Fruit fly (Drosophila melanogaster) whole organism, embryonic: ENCODE data around the gene CG17786.

Experiments
- Atf6 ChIP-seq: fragments of 200-800 bp; sonication (Bioruptor generic); IDR thresholded peaks from 2 replicates; pipeline ENCODE4 v1.3.6; 2022; ENCODE audit warnings: missing biosample characterization, missing genetic modification characterization
- CG14441 ChIP-seq: fragments of 200-800 bp; sonication (Bioruptor generic); IDR thresholded peaks from 2 replicates; pipeline ENCODE4 v1.3.6; 2022; ENCODE audit warnings: missing biosample characterization, missing genetic modification characterization
- CG15011 ChIP-seq: fragments of 200-800 bp; sonication (Bioruptor generic); optimal IDR thresholded peaks from 3 replicates; lab custom pipeline; 2018; ENCODE audit warnings: missing biosample characterization, mild to moderate bottlenecking, missing genetic modification characterization
- CG1603 ChIP-seq: fragments of 200-800 bp; sonication (Bioruptor generic); optimal IDR thresholded peaks from 2 replicates; lab custom pipeline; 2019; ENCODE audit warnings: missing biosample characterization, mild to moderate bottlenecking, missing genetic modification characterization, moderate library complexity
- CG16863 ChIP-seq: fragments of 200-800 bp; sonication (Bioruptor generic); optimal IDR thresholded peaks from 3 replicates; lab custom pipeline; 2016; ENCODE audit warnings: missing biosample characterization, missing genetic modification characterization
- CG17612 ChIP-seq: fragments of 200-800 bp; sonication (Bioruptor generic); IDR thresholded peaks from 2 replicates; pipeline ENCODE4 v1.3.6; 2022; ENCODE audit warnings: missing biosample characterization, missing genetic modification characterization
- CG34422 ChIP-seq: fragments of 200-800 bp; sonication (Bioruptor generic); IDR thresholded peaks from 3 replicates; pipeline ENCODE4 v1.3.6; 2022; ENCODE audit warnings: missing biosample characterization, missing genetic modification characterization
- CG4707 ChIP-seq: fragments of 200-800 bp; sonication (Bioruptor generic); optimal IDR thresholded peaks from 2 replicates; lab custom pipeline; 2018; ENCODE audit warnings: missing biosample characterization, mild to moderate bottlenecking, missing genetic modification characterization, moderate library complexity
- CG4730 ChIP-seq: fragments of 200-800 bp; sonication (Bioruptor generic); IDR thresholded peaks from 2 replicates; pipeline ENCODE4 v1.3.6; 2022; ENCODE audit warnings: missing biosample characterization, missing genetic modification characterization
- CG4820 ChIP-seq: fragments of 200-800 bp; sonication (Bioruptor generic); optimal IDR thresholded peaks from 3 replicates; lab custom pipeline; 2016; ENCODE audit warnings: missing biosample characterization, missing genetic modification characterization
- CG6254 ChIP-seq: fragments of 200-800 bp; sonication (Bioruptor generic); optimal IDR thresholded peaks from 3 replicates; lab custom pipeline; 2017; ENCODE audit warnings: mild to moderate bottlenecking, missing biosample characterization, missing genetic modification reagents, missing genetic modification characterization
- CG7556 ChIP-seq: fragments of 200-800 bp; sonication (Bioruptor generic); optimal IDR thresholded peaks from 2 replicates; lab custom pipeline; 2017; ENCODE audit warnings: missing biosample characterization, mild to moderate bottlenecking, missing genetic modification characterization
- CG7786 ChIP-seq: fragments of 200-800 bp; sonication (Bioruptor generic); optimal IDR thresholded peaks from 2 replicates; lab custom pipeline; 2016; ENCODE audit warnings: missing biosample characterization, missing genetic modification characterization
- CG8359 ChIP-seq: fragments of 200-800 bp; sonication (Bioruptor generic); optimal IDR thresholded peaks from 2 replicates; lab custom pipeline; 2017; ENCODE audit warnings: missing biosample characterization, mild to moderate bottlenecking, missing genetic modification characterization, borderline replicate concordance
- CG8944 ChIP-seq: fragments of 200-800 bp; sonication (Bioruptor generic); optimal IDR thresholded peaks from 3 replicates; lab custom pipeline; 2016; ENCODE audit warnings: missing biosample characterization, missing genetic modification characterization
- Dfd ChIP-seq, 2 experiments: fragments of >200 bp; optimal IDR thresholded peaks; 2 replicates each; lab custom pipeline; 2017; ENCODE audit warnings: missing biosample characterization in 2 of 2, missing genetic modification characterization in 2 of 2
- Doc2 ChIP-seq: fragments of 200-800 bp; sonication (Bioruptor generic); IDR thresholded peaks from 2 replicates; pipeline ENCODE4 v1.3.6; 2022; ENCODE audit warnings: missing biosample characterization, missing genetic modification characterization
- E2f1 ChIP-seq: fragments of 200-800 bp; sonication (Bioruptor generic); IDR thresholded peaks from 2 replicates; pipeline ENCODE4 v1.3.6; 2022; ENCODE audit warnings: missing biosample characterization, missing genetic modification characterization
- HLH54F ChIP-seq: fragments of 200-800 bp; sonication (Bioruptor generic); optimal IDR thresholded peaks from 3 replicates; lab custom pipeline; 2016; ENCODE audit warnings: missing biosample characterization, missing genetic modification characterization
- Hey ChIP-seq: fragments of 200-800 bp; sonication (Bioruptor generic); optimal IDR thresholded peaks from 3 replicates; lab custom pipeline; 2018; ENCODE audit warnings: missing biosample characterization, mild to moderate bottlenecking, missing genetic modification characterization
- Hmx ChIP-seq: fragments of 200-800 bp; sonication (Bioruptor generic); optimal IDR thresholded peaks from 2 replicates; lab custom pipeline; 2016; ENCODE audit warnings: missing biosample characterization, missing genetic modification characterization
- Hr51 ChIP-seq, 2 experiments: fragments of 200-800 bp; sonication (Bioruptor generic); optimal IDR thresholded peaks; 2 replicates in 1 of 2; 3 replicates in 1 of 2; lab custom pipeline; 2016 to 2018; ENCODE audit warnings: missing biosample characterization in 2 of 2, missing genetic modification characterization in 2 of 2, mild to moderate bottlenecking in 1 of 2, moderate library complexity in 1 of 2
- Mad ChIP-seq: fragments of 200-800 bp; sonication (Bioruptor generic); optimal IDR thresholded peaks from 2 replicates; lab custom pipeline; 2016; ENCODE audit warnings: missing biosample characterization, missing genetic modification characterization
- Mrtf ChIP-seq: fragments of 200-800 bp; sonication (Bioruptor generic); IDR thresholded peaks from 3 replicates; pipeline ENCODE4 v1.3.6; 2022; ENCODE audit warnings: missing biosample characterization, missing genetic modification characterization
- Opbp ChIP-seq: fragments of 200-800 bp; sonication (Bioruptor generic); IDR thresholded peaks from 3 replicates; pipeline ENCODE4 v1.3.6; 2022; ENCODE audit warnings: missing biosample characterization, missing genetic modification characterization; ENCODE audit not compliant: partially characterized antibody
- Side ChIP-seq: fragments of 200-800 bp; sonication (Bioruptor generic); optimal IDR thresholded peaks from 2 replicates; lab custom pipeline; 2016; ENCODE audit warnings: missing biosample characterization, missing genetic modification characterization
- Sin3A ChIP-seq: fragments of >200 bp; optimal IDR thresholded peaks from 2 replicates; lab custom pipeline; 2018
- Six4 ChIP-seq: fragments of 200-800 bp; sonication (Bioruptor generic); optimal IDR thresholded peaks from 2 replicates; lab custom pipeline; 2016; ENCODE audit warnings: missing biosample characterization, missing genetic modification characterization
- ac ChIP-seq: fragments of 200-800 bp; sonication (Bioruptor generic); optimal IDR thresholded peaks from 3 replicates; lab custom pipeline; 2017; ENCODE audit warnings: missing biosample characterization, mild to moderate bottlenecking, missing genetic modification characterization
- bbx ChIP-seq: fragments of 200-800 bp; sonication (Bioruptor generic); IDR thresholded peaks from 2 replicates; pipeline ENCODE4 v1.3.6; 2022; ENCODE audit warnings: missing biosample characterization, missing genetic modification characterization; ENCODE audit not compliant: partially characterized antibody
- crp ChIP-seq, 2 experiments: fragments of 200-800 bp; sonication (Bioruptor generic); optimal IDR thresholded peaks; 2 replicates in 1 of 2; 3 replicates in 1 of 2; lab custom pipeline; 2017; ENCODE audit warnings: missing biosample characterization in 2 of 2, missing genetic modification characterization in 2 of 2, mild to moderate bottlenecking in 1 of 2, moderate library complexity in 1 of 2
- dpn ChIP-seq, 2 experiments: fragments of 200-800 bp; sonication (Bioruptor generic); optimal IDR thresholded peaks; 3 replicates each; lab custom pipeline; 2016; ENCODE audit warnings: missing biosample characterization in 2 of 2, missing genetic modification characterization in 2 of 2
- ems ChIP-seq: fragments of 200-800 bp; sonication (Bioruptor generic); optimal IDR thresholded peaks from 3 replicates; lab custom pipeline; 2016; ENCODE audit warnings: missing biosample characterization, missing genetic modification characterization
- eve ChIP-seq, 2 experiments: fragments of >200 bp; optimal IDR thresholded peaks; 2 replicates each; lab custom pipeline; 2017; ENCODE audit warnings: missing biosample characterization in 2 of 2, missing genetic modification characterization in 2 of 2
- fd64A ChIP-seq: fragments of 200-800 bp; sonication (Bioruptor generic); optimal IDR thresholded peaks from 3 replicates; lab custom pipeline; 2018; ENCODE audit warnings: missing biosample characterization, mild to moderate bottlenecking, missing genetic modification characterization
- gce ChIP-seq: fragments of 200-800 bp; sonication (Bioruptor generic); IDR thresholded peaks from 3 replicates; pipeline ENCODE4 v1.3.6; 2022; ENCODE audit warnings: missing biosample characterization, missing genetic modification characterization
- inv ChIP-seq: fragments of 200-800 bp; sonication (Bioruptor generic); IDR thresholded peaks from 2 replicates; pipeline ENCODE4 v1.3.6; 2022; ENCODE audit warnings: missing biosample characterization, missing genetic modification characterization; ENCODE audit not compliant: partially characterized antibody
- jing ChIP-seq: fragments of 200-800 bp; sonication (Bioruptor generic); optimal IDR thresholded peaks from 2 replicates; lab custom pipeline; 2018; ENCODE audit warnings: missing biosample characterization, mild to moderate bottlenecking, missing genetic modification characterization
- kah ChIP-seq: fragments of 200-800 bp; sonication (Bioruptor generic); optimal IDR thresholded peaks from 2 replicates; lab custom pipeline; 2018; ENCODE audit warnings: missing biosample characterization, mild to moderate bottlenecking, missing genetic modification characterization
- kni ChIP-seq: fragments of 200-800 bp; sonication (Bioruptor generic); optimal IDR thresholded peaks from 3 replicates; lab custom pipeline; 2017; ENCODE audit warnings: mild to moderate bottlenecking, missing biosample characterization, missing genetic modification reagents, missing genetic modification characterization
- nmo ChIP-seq: fragments of 200-800 bp; sonication (Bioruptor generic); optimal IDR thresholded peaks from 2 replicates; lab custom pipeline; 2018; ENCODE audit warnings: missing biosample characterization, mild to moderate bottlenecking, missing genetic modification characterization, moderate library complexity
- phol ChIP-seq: fragments of 200-800 bp; sonication (Bioruptor generic); optimal IDR thresholded peaks from 3 replicates; lab custom pipeline; 2018; ENCODE audit warnings: missing biosample characterization, mild to moderate bottlenecking, missing genetic modification characterization, moderate library complexity
- sc ChIP-seq, 3 experiments: fragments of >200 bp in 2 of 3; fragments of 200-800 bp in 1 of 3; sonication (Bioruptor generic) in 1 of 3; optimal IDR thresholded peaks; 2 replicates in 2 of 3; 3 replicates in 1 of 3; lab custom pipeline; 2017; ENCODE audit warnings: mild to moderate bottlenecking in 1 of 3, missing biosample characterization in 1 of 3, missing genetic modification characterization in 1 of 3, missing genetic modification reagents in 1 of 3
- seq ChIP-seq: fragments of 200-800 bp; sonication (Bioruptor generic); IDR thresholded peaks from 2 replicates; pipeline ENCODE4 v1.3.6; 2022; ENCODE audit warnings: missing biosample characterization, missing genetic modification characterization
- so ChIP-seq: fragments of 200-800 bp; sonication (Bioruptor generic); IDR thresholded peaks from 3 replicates; pipeline ENCODE4 v1.3.6; 2022; ENCODE audit warnings: missing biosample characterization, missing genetic modification characterization
- tio ChIP-seq: fragments of 200-800 bp; sonication (Bioruptor generic); optimal IDR thresholded peaks from 2 replicates; lab custom pipeline; 2017; ENCODE audit warnings: missing biosample characterization, missing genetic modification characterization, inconsistent platforms
- trem ChIP-seq: fragments of 200-800 bp; optimal IDR thresholded peaks from 3 replicates; lab custom pipeline; 2019; ENCODE audit warnings: missing biosample characterization, mild to moderate bottlenecking, missing genetic modification characterization, moderate library complexity
- unpg ChIP-seq: fragments of 200-800 bp; sonication (Bioruptor generic); optimal IDR thresholded peaks from 3 replicates; lab custom pipeline; 2018; ENCODE audit warnings: missing biosample characterization, mild to moderate bottlenecking, missing genetic modification characterization, moderate library complexity
- vvl ChIP-seq: fragments of 200-800 bp; sonication (Bioruptor generic); IDR thresholded peaks from 2 replicates; pipeline ENCODE4 v1.3.6; 2022; ENCODE audit warnings: missing biosample characterization, missing genetic modification characterization
- wdn ChIP-seq: fragments of 200-800 bp; sonication (Bioruptor generic); IDR thresholded peaks from 2 replicates; pipeline ENCODE4 v1.3.6; 2022; ENCODE audit warnings: missing biosample characterization, missing genetic modification characterization
- zfh2 ChIP-seq: fragments of 200-800 bp; sonication (Bioruptor generic); optimal IDR thresholded peaks from 2 replicates; lab custom pipeline; 2016; ENCODE audit warnings: missing biosample characterization, missing genetic modification characterization

Gene CG17786

dm6 chr3R:24229870-24230422, 11.4 kb upstream of the CG17786 start, which contains the start of gene Spase22-23 (continued):
- no peak for TF ChIP-seq Side (GFP tag; lab: Kevin White, UChicago)
- TF ChIP-seq vvl (GFP tag; lab: Robert Waterston, UW), result no peak
- no peak for TF ChIP-seq so (GFP tag; lab: Robert Waterston, UW)
- peak; percentile 9 for TF ChIP-seq trem (tag; lab: Kevin White, UChicago)
- no peak for TF ChIP-seq Hey (tag; lab: Kevin White, UChicago)
- peak; percentile 97 for TF ChIP-seq bbx
- TF ChIP-seq zfh2, result no peak
- TF ChIP-seq CG4707, result no peak
- TF ChIP-seq sc (optimal IDR thresholded peaks at IDR 0.05; lab: Kevin White, UChicago), result no peak
- TF ChIP-seq sc (GFP tag; optimal IDR thresholded peaks at IDR 0.05; lab: Kevin White, UChicago), result no peak
- TF ChIP-seq Mad, result no peak
- no peak for TF ChIP-seq phol
- TF ChIP-seq CG17612, result no peak
- TF ChIP-seq Six4 (GFP tag; lab: Kevin White, UChicago), result no peak
- no peak for TF ChIP-seq nmo (GFP tag; lab: Kevin White, UChicago)
- no peak for TF ChIP-seq CG14441 (GFP tag; lab: Robert Waterston, UW)
- no peak for TF ChIP-seq ac (GFP tag; lab: Kevin White, UChicago)
- no peak for TF ChIP-seq crp (GFP tag; optimal IDR thresholded peaks at IDR 0.05; lab: Kevin White, UChicago)
- TF ChIP-seq CG8359 (GFP tag; lab: Kevin White, UChicago), result no peak
- TF ChIP-seq Dfd (GFP tag; optimal IDR thresholded peaks at IDR 0.05; lab: Kevin White, UChicago), result no peak
- no peak for TF ChIP-seq CG4730
- TF ChIP-seq Opbp (GFP tag; lab: Robert Waterston, UW), result peak; percentile 96
- TF ChIP-seq seq (GFP tag; lab: Robert Waterston, UW), result no peak
- no peak for TF ChIP-seq jing (GFP tag; lab: Kevin White, UChicago)
- peak; percentile 53 for TF ChIP-seq CG1603
- no peak for TF ChIP-seq E2f1 (GFP tag; lab: Robert Waterston, UW)
- no peak for TF ChIP-seq fd64A (GFP tag; lab: Kevin White, UChicago)
- peak; percentile 52 for TF ChIP-seq Sin3A
- TF ChIP-seq Hmx (GFP tag; lab: Kevin White, UChicago), result no peak
- TF ChIP-seq CG7556 (GFP tag; lab: Kevin White, UChicago), result no peak
- TF ChIP-seq CG7786 (GFP tag; lab: Kevin White, UChicago), result no peak
- TF ChIP-seq inv, result peak; percentile 92
- TF ChIP-seq Hr51 (GFP tag; optimal IDR thresholded peaks at IDR 0.05; lab: Kevin White, UChicago), result no peak
- no peak for TF ChIP-seq CG16863
- TF ChIP-seq ems (GFP tag; lab: Kevin White, UChicago), result no peak
- TF ChIP-seq dpn (GFP tag; optimal IDR thresholded peaks at IDR 0.05; lab: Kevin White, UChicago), result no peak
- TF ChIP-seq Mrtf (GFP tag; lab: Robert Waterston, UW), result no peak
- no peak for TF ChIP-seq CG4820 (GFP tag; lab: Kevin White, UChicago)
- TF ChIP-seq CG34422, result peak; percentile 17; the same call in 1 of the 3 replicates
- no peak for TF ChIP-seq kni (GFP tag; lab: Kevin White, UChicago)
- no peak for TF ChIP-seq CG8944
- no peak for TF ChIP-seq wdn (GFP tag; lab: Robert Waterston, UW)
- TF ChIP-seq CG6254, result no peak
- TF ChIP-seq tio, result no peak
- TF ChIP-seq CG15011 (GFP tag; lab: Kevin White, UChicago), result no peak
- TF ChIP-seq Atf6 (GFP tag; lab: Robert Waterston, UW), result no peak
- TF ChIP-seq HLH54F (GFP tag; lab: Kevin White, UChicago), result no peak
- TF ChIP-seq gce (GFP tag; lab: Robert Waterston, UW), result no peak
- no peak for TF ChIP-seq Doc2 (GFP tag; lab: Robert Waterston, UW)
- TF ChIP-seq unpg (GFP tag; lab: Kevin White, UChicago), result no peak
- TF ChIP-seq kah (GFP tag; lab: Kevin White, UChicago), result no peak
- no peak for TF ChIP-seq eve (GFP tag; optimal IDR thresholded peaks at IDR 0.05; lab: Kevin White, UChicago)
